Worm (Caenorhabditis elegans) whole organism, L1 larva: Measurements from ENCODE around the gene ZC412.5.

ENCODE experiments used
- C16A3.4 ChIP-seq: fragments of 150-350 bp; optimal IDR thresholded peaks from 2 replicates; lab custom pipeline; 2014; ENCODE audit warnings: missing biosample characterization, missing genetic modification characterization
- F16B12.6 ChIP-seq: fragments of 150-350 bp; optimal IDR thresholded peaks from 2 replicates; lab custom pipeline; 2014; ENCODE audit warnings: missing biosample characterization, missing genetic modification characterization
- aha-1 ChIP-seq: fragments of 150-350 bp; optimal IDR thresholded peaks from 2 replicates; lab custom pipeline; 2014; ENCODE audit warnings: missing biosample characterization, missing genetic modification characterization
- ceh-63 ChIP-seq: fragments of 200-800 bp; sonication (Bioruptor generic); optimal IDR thresholded peaks from 2 replicates; lab custom pipeline; 2018; ENCODE audit warnings: mild to moderate bottlenecking, missing genetic modification characterization, missing compliant biosample characterization
- ceh-88 ChIP-seq: fragments of 200-800 bp; sonication (Bioruptor generic); IDR thresholded peaks from 2 replicates; pipeline ENCODE4 v1.3.6; 2022; ENCODE audit warnings: missing genetic modification characterization, missing compliant biosample characterization
- ces-1 ChIP-seq: fragments of 150-350 bp; optimal IDR thresholded peaks from 2 replicates; lab custom pipeline; 2014; ENCODE audit warnings: missing biosample characterization, missing genetic modification reagents, missing genetic modification characterization
- dsc-1 ChIP-seq: sonication (generic microtip); optimal IDR thresholded peaks from 2 replicates; lab custom pipeline; 2016; ENCODE audit warnings: mild to moderate bottlenecking, missing genetic modification characterization, missing compliant biosample characterization
- efl-1 ChIP-seq, 4 experiments: fragments of 150-350 bp; optimal IDR thresholded peaks in 3 of 4; peaks in 1 of 4; 1 replicate in 1 of 4; 2 replicates in 3 of 4; lab custom pipeline; 2014; ENCODE audit warnings: missing biosample characterization in 2 of 4, missing genetic modification characterization in 2 of 4, missing genetic modification reagents in 2 of 4
- efl-3 ChIP-seq: fragments of 200-800 bp; sonication (Bioruptor generic); optimal IDR thresholded peaks from 2 replicates; lab custom pipeline; 2018; ENCODE audit warnings: mild to moderate bottlenecking, missing genetic modification characterization, missing compliant biosample characterization
- egl-13 ChIP-seq: sonication (generic microtip); optimal IDR thresholded peaks from 2 replicates; lab custom pipeline; 2016; ENCODE audit warnings: missing genotype, missing genetic modification reagents, missing genetic modification characterization, missing compliant biosample characterization
- egl-27 ChIP-seq, 2 experiments: fragments of 150-350 bp in 1 of 2; sonication (generic microtip); optimal IDR thresholded peaks; 3 replicates each; lab custom pipeline; 2017 to 2018; ENCODE audit warnings: missing biosample characterization in 2 of 2, missing genetic modification characterization in 2 of 2, missing genetic modification reagents in 2 of 2
- elt-3 ChIP-seq, 6 experiments: fragments of 150-350 bp in 1 of 6; sonication (generic microtip); optimal IDR thresholded peaks; 2 replicates each; lab custom pipeline; 2017 to 2018; ENCODE audit warnings: missing biosample characterization in 6 of 6, missing genetic modification characterization in 6 of 6, inconsistent platforms in 1 of 6
- fkh-8 ChIP-seq: sonication (generic microtip); optimal IDR thresholded peaks from 2 replicates; lab custom pipeline; 2016; ENCODE audit warnings: mild to moderate bottlenecking, missing genetic modification characterization, missing compliant biosample characterization
- grh-1 ChIP-seq: fragments of 200-800 bp; sonication (Bioruptor generic); IDR thresholded peaks from 2 replicates; pipeline ENCODE4 v1.3.6; 2022; ENCODE audit warnings: missing genetic modification reagents, missing genetic modification characterization, missing compliant biosample characterization
- lin-14 ChIP-seq: fragments of 200-800 bp; sonication (Bioruptor generic); optimal IDR thresholded peaks from 2 replicates; lab custom pipeline; 2018; ENCODE audit warnings: mild to moderate bottlenecking, missing genetic modification characterization, moderate library complexity, missing compliant biosample characterization
- lin-15B ChIP-seq: fragments of 150-350 bp; sonication (generic microtip); optimal IDR thresholded peaks from 3 replicates; lab custom pipeline; 2014; ENCODE audit warnings: missing biosample characterization, missing genetic modification characterization
- lin-35 ChIP-seq, 2 experiments: fragments of 150-350 bp; optimal IDR thresholded peaks; 2 replicates each; lab custom pipeline; 2014; ENCODE audit warnings: missing biosample characterization in 2 of 2, missing genetic modification characterization in 2 of 2, missing genetic modification reagents in 2 of 2
- lir-3 ChIP-seq: sonication (generic microtip); optimal IDR thresholded peaks from 2 replicates; lab custom pipeline; 2016; ENCODE audit warnings: mild to moderate bottlenecking, missing genetic modification characterization, moderate library complexity, missing compliant biosample characterization; ENCODE audit not compliant: poor library complexity
- lsy-2 ChIP-seq, 2 experiments: fragments of 150-350 bp; optimal IDR thresholded peaks; 2 replicates each; lab custom pipeline; 2014; ENCODE audit warnings: missing biosample characterization in 2 of 2, missing genetic modification characterization in 2 of 2
- mab-9 ChIP-seq: fragments of 200-800 bp; sonication (Bioruptor generic); IDR thresholded peaks from 2 replicates; pipeline ENCODE4 v1.3.6; 2022; ENCODE audit warnings: missing genetic modification reagents, missing genetic modification characterization, missing compliant biosample characterization
- mdl-1 ChIP-seq, 2 experiments: fragments of 150-350 bp; optimal IDR thresholded peaks; 2 replicates each; lab custom pipeline; 2014 to 2017; ENCODE audit warnings: missing biosample characterization in 2 of 2, missing genetic modification characterization in 2 of 2, inconsistent platforms in 1 of 2
- mef-2 ChIP-seq: fragments of 150-350 bp; optimal IDR thresholded peaks from 2 replicates; lab custom pipeline; 2014; ENCODE audit warnings: missing biosample characterization, missing genetic modification characterization
- nhr-11 ChIP-seq: fragments of 150-350 bp; optimal IDR thresholded peaks from 2 replicates; lab custom pipeline; 2014; ENCODE audit warnings: missing biosample characterization, missing genetic modification characterization
- nhr-20 ChIP-seq: sonication (generic microtip); optimal IDR thresholded peaks from 2 replicates; lab custom pipeline; 2016; ENCODE audit warnings: mild to moderate bottlenecking, missing genetic modification characterization, missing compliant biosample characterization
- nhr-28 ChIP-seq: fragments of 150-350 bp; optimal IDR thresholded peaks from 2 replicates; lab custom pipeline; 2014; ENCODE audit warnings: missing biosample characterization, missing genetic modification characterization
- nhr-76 ChIP-seq: sonication (generic microtip); optimal IDR thresholded peaks from 2 replicates; lab custom pipeline; 2017; ENCODE audit warnings: missing biosample characterization, missing genetic modification characterization
- nhr-77 ChIP-seq: fragments of 150-350 bp; optimal IDR thresholded peaks from 2 replicates; lab custom pipeline; 2014; ENCODE audit warnings: missing biosample characterization, missing genetic modification characterization
- nhr-85 ChIP-seq: sonication (generic microtip); peaks from one replicate; lab custom pipeline; 2016; ENCODE audit warnings: missing genetic modification characterization, inconsistent platforms, missing compliant biosample characterization
- snpc-4 ChIP-seq: fragments of 150-350 bp; optimal IDR thresholded peaks from 2 replicates; lab custom pipeline; 2014; ENCODE audit warnings: missing biosample characterization, missing genetic modification characterization
- sox-4 ChIP-seq: sonication (generic microtip); optimal IDR thresholded peaks from 2 replicates; lab custom pipeline; 2016; ENCODE audit warnings: missing genetic modification characterization, missing compliant biosample characterization
- tbx-2 ChIP-seq: sonication (generic microtip); optimal IDR thresholded peaks from 2 replicates; lab custom pipeline; 2016; ENCODE audit warnings: missing genetic modification characterization, missing compliant biosample characterization
- tlp-1 ChIP-seq: fragments of 150-350 bp; optimal IDR thresholded peaks from 2 replicates; lab custom pipeline; 2014; ENCODE audit warnings: missing biosample characterization, missing genetic modification characterization
- unc-30 ChIP-seq: sonication (generic microtip); optimal IDR thresholded peaks from 2 replicates; lab custom pipeline; 2017; ENCODE audit warnings: missing biosample characterization, missing genetic modification characterization
- unc-62 ChIP-seq: fragments of 150-350 bp; optimal IDR thresholded peaks from 2 replicates; lab custom pipeline; 2014; ENCODE audit warnings: missing biosample characterization, missing genetic modification reagents, missing genetic modification characterization
- unc-86 ChIP-seq: sonication (generic microtip); optimal IDR thresholded peaks from 2 replicates; lab custom pipeline; 2016; ENCODE audit warnings: missing genetic modification characterization, missing compliant biosample characterization
- unc-98 ChIP-seq: fragments of 200-800 bp; sonication (Bioruptor generic); IDR thresholded peaks from 2 replicates; pipeline ENCODE4 v1.3.6; 2022; ENCODE audit warnings: missing genetic modification characterization, missing compliant biosample characterization
- zag-1 ChIP-seq: fragments of 150-350 bp; optimal IDR thresholded peaks from 2 replicates; lab custom pipeline; 2014; ENCODE audit warnings: missing biosample characterization, missing genetic modification characterization
- ztf-11 ChIP-seq, 2 experiments: sonication (generic microtip); optimal IDR thresholded peaks; 2 replicates each; lab custom pipeline; 2016 to 2017; ENCODE audit warnings: missing genetic modification characterization in 2 of 2, missing biosample characterization in 1 of 2, missing compliant biosample characterization in 1 of 2
- ztf-4 ChIP-seq: fragments of 150-350 bp; optimal IDR thresholded peaks from 2 replicates; lab custom pipeline; 2014; ENCODE audit warnings: missing biosample characterization, missing genetic modification characterization

Gene ZC412.5

DNA sequence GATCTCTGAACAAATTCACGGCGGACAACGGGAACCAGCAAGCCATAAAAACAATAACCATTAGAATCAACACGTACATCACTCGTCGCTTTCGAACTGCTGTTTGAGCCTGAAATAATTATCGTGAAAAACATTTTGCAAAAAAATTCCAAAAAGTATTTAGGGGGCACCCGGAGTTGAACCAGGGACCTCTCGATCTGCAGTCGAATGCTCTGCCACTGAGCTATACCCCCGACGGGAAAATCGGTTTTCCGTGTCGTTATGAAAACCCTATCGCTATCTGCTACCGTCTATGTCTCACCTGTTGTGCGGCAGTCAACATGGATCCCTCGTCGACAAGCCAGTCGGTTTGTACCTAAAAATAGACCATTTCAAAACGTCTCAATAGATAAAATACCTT lies 19.6 kb downstream of the ZC412.5 start (continued):
- TF ChIP-seq nhr-28 (tag; lab: Kevin White, UChicago) (no peak), egl-27 (tag; optimal IDR thresholded peaks at IDR 0.05; lab: Kevin White, UChicago) (no peak), unc-62 (GFP tag; lab: Kevin White, UChicago) (no peak), unc-98 (GFP tag; lab: Robert Waterston, UW) (no peak), elt-3 (tag; optimal IDR thresholded peaks at IDR 0.05; lab: Kevin White, UChicago) (no peak), nhr-77 (no peak), F16B12.6 (tag; lab: Kevin White, UChicago) (no peak), ztf-4 (tag; lab: Kevin White, UChicago) (no peak), mdl-1 (tag; optimal IDR thresholded peaks at IDR 0.05; lab: Kevin White, UChicago) (no peak), nhr-85 (no peak), lin-14 (GFP tag; lab: Kevin White, UChicago) (no peak), ceh-63 (GFP tag; lab: Kevin White, UChicago) (no peak), unc-30 (tag; lab: Kevin White, UChicago) (no peak), grh-1 (no peak), lin-15B (tag; lab: Kevin White, UChicago) (no peak), dsc-1 (tag; lab: Kevin White, UChicago) (no peak), lsy-2 (tag; optimal IDR thresholded peaks at IDR 0.05; lab: Kevin White, UChicago) (no peak), sox-4 (tag; lab: Kevin White, UChicago) (no peak), snpc-4 (tag; lab: Kevin White, UChicago) (peak; percentile 11), efl-3 (no peak), nhr-20 (tag; lab: Kevin White, UChicago) (peak; percentile 41), ceh-88 (GFP tag; lab: Robert Waterston, UW) (no peak), aha-1 (tag; lab: Kevin White, UChicago) (no peak), nhr-11 (tag; lab: Kevin White, UChicago) (no peak), ztf-11 (tag; optimal IDR thresholded peaks at IDR 0.05; lab: Kevin White, UChicago) (no peak), mef-2 (tag; lab: Kevin White, UChicago) (no peak), nhr-76 (tag; lab: Kevin White, UChicago) (no peak), ces-1 (no peak), lin-35 (GFP tag; optimal IDR thresholded peaks at IDR 0.05; lab: Kevin White, UChicago) (peak in 1 of 2 experiments; percentile 51), C16A3.4 (peak; percentile 50), zag-1 (tag; lab: Kevin White, UChicago) (no peak), unc-86 (tag; lab: Kevin White, UChicago) (no peak), fkh-8 (tag; lab: Kevin White, UChicago) (no peak), tlp-1 (no peak), egl-13 (tag; lab: Kevin White, UChicago) (no peak)

DNA sequence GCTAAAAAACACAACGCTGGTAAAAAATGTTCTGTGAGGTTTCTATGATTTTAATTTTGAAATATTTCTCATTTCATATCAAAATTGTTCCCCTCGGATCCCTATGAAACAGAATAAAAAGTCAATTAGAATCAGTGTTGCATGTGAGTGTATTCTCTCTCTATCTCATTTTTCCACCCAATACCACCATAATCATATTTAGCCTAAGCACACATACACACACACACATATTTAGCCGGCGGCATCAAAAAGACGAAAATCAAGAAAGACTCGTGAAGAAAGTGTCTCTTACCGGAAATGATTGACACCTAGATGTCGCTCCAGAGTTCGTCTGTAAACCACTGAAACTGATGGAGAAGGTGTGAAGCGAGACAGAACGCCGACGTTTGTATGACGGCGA lies 21.0 kb downstream of the ZC412.5 start:
- peak; percentile 30 for TF ChIP-seq lin-14 (GFP tag; lab: Kevin White, UChicago)
- TF ChIP-seq mab-9 (GFP tag; lab: Robert Waterston, UW): no peak

DNA sequence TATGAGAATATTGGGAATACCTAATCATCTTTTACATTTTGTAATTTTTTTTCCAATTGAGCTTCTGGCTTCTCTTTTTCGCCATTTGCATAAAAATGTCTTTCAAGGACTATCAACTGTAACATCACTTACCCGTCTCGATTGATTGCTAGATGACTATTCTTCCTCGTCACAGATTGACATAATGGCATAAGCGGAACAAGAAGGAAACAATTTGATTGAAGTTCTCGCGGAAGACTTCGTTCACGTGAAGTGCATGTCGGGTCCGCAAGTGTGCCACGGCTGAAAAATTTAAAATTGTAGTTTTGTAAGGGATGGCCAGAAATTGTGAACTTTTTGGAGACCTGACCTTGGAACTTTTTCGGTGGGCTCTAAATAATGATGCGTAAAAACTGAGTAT lies 21.5 kb downstream of the ZC412.5 start:
- no peak for TF ChIP-seq lir-3 (tag; lab: Kevin White, UChicago)

DNA sequence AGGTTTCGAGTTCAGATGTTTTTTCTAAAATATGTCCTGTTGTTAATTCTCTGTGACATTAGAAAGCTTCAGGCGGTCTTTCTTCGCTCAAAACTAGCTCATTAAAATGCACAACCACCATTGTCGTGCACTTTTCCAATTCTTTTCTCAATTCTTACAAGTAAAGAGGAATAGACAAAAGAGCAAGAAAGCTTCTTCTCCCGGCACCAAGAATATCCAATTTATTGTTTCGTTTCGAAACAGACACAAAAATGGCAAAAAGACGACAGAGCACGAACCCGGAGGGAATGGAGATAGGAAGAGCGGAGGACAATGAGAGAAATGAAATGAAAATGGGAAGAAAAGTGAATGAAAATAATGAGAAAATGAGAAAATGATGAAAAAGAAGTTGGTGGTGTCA lies 22.7 kb downstream of the ZC412.5 start:
- TF ChIP-seq efl-1 (optimal IDR thresholded peaks at IDR 0.05; lab: Kevin White, UChicago): no peak
- TF ChIP-seq efl-1 (GFP tag; optimal IDR thresholded peaks at IDR 0.05 in 1 of 2; lab: Kevin White, UChicago): peak in 1 of 2 experiments; percentile 70
- TF ChIP-seq lin-14 (GFP tag; lab: Kevin White, UChicago): peak; percentile 55
- no peak for TF ChIP-seq nhr-77
- TF ChIP-seq fkh-8 (tag; lab: Kevin White, UChicago): no peak
- peak; percentile 5 for TF ChIP-seq tbx-2 (tag; lab: Kevin White, UChicago)
